Fruit fly (Drosophila melanogaster) whole organism: ENCODE results near the gene ovm.

Experiments used
- CG8478 ChIP-seq: fragments of >200 bp; optimal IDR thresholded peaks from 2 replicates; lab custom pipeline; 2018; ENCODE audit warnings: inconsistent platforms
- pan ChIP-seq: fragments of >200 bp; optimal IDR thresholded peaks from 2 replicates; lab custom pipeline; 2017
- psq ChIP-seq: fragments of >200 bp; optimal IDR thresholded peaks from 2 replicates; lab custom pipeline; 2017
- usp ChIP-seq: fragments of >200 bp; optimal IDR thresholded peaks from 2 replicates; lab custom pipeline; 2017; ENCODE audit warnings: missing biosample characterization, missing genetic modification characterization, mixed read lengths

DNA sequence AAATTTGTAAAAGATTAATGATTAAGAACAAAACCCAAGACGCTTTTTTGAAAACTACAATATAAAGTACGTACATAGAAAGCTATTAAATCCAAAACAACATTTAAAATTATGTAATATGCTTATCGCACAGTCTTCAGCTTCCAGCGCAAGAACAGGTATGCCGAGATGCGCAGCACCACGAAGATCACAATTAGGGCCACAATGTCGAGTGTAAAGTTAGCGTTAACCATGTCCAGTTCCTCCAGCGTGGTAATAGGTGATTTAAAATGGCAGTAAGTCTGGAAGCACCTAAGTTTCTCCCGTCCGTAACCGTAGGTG is 17.8 kb downstream of the ovm start:
- TF ChIP-seq pan (lab: Kevin White, UChicago) (no peak), psq (lab: Kevin White, UChicago) (no peak), CG8478 (lab: Kevin White, UChicago) (no peak), usp (GFP tag; lab: Kevin White, UChicago) (no peak)
